Fruit fly (Drosophila melanogaster): ENCODE data around the gene CG6000.

The CG6000 gene

DNA sequence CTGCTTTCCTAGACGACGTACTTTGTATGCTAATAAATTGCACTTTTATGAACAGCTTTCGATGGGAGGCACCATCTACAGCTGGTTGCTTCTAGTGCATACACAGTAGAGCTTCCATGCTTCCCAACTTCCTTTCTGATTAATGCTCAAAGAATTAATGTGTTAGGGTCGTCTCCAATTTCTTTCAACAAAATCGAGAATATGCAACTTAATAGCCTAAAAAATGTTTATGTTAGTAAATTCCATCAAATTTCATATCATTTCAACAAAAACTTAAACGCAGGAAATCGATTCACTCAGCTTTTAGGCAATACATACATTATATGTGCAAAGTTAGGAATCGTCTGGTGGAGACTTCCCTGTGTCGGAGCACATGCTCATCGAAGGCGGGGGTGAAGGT, 30.1 kb upstream of the CG6000 start:
- TF ChIP-seq usp (GFP tag; optimal IDR thresholded peaks at IDR 0.05): no peak
- TF ChIP-seq Dll (optimal IDR thresholded peaks at IDR 0.05): no peak
- no peak for TF ChIP-seq psq (optimal IDR thresholded peaks at IDR 0.05)
- TF ChIP-seq pan (optimal IDR thresholded peaks at IDR 0.05): no peak
- TF ChIP-seq CG8478 (optimal IDR thresholded peaks at IDR 0.05): no peak
- TF ChIP-seq EcR (GFP tag; optimal IDR thresholded peaks at IDR 0.05): no peak

dm6 chr3R:24024688-24025087, 29.5 kb upstream of the CG6000 start:
- TF ChIP-seq EcR (GFP tag; optimal IDR thresholded peaks at IDR 0.05): peak in 1 of 2 experiments; percentile 72
- no peak for TF ChIP-seq pan (optimal IDR thresholded peaks at IDR 0.05)

- TF ChIP-seq pan (optimal IDR thresholded peaks at IDR 0.05): no peak
- no peak for TF ChIP-seq Dll (optimal IDR thresholded peaks at IDR 0.05)
- no peak for TF ChIP-seq psq (optimal IDR thresholded peaks at IDR 0.05)
- no peak for TF ChIP-seq CG8478 (optimal IDR thresholded peaks at IDR 0.05)
- TF ChIP-seq usp (GFP tag; optimal IDR thresholded peaks at IDR 0.05): no peak
- no peak for TF ChIP-seq EcR (GFP tag; optimal IDR thresholded peaks at IDR 0.05)
Measured at dm6 chr3R:24025715-24026467, 28.3 kb upstream of the CG6000 start.

DNA sequence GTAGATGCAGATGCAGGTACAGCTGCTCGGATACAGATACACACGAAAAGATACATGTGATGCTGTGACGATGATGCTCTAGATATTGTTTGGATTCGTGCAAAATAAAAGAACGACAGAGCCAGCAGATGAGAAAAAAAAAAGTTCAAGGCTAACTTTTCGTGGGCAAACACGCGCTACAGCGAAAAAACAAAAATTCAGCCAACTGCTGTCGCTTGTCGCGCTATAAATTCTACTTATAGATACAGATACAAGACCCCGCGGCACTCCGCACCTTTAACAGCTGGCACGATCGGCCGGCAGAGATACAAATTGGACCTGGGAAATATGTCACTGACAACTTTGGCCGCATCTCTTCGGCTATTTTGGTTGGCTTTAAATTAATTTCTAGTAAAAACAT, 27.7 kb upstream of the CG6000 start:
- TF ChIP-seq EcR (GFP tag; optimal IDR thresholded peaks at IDR 0.05) (no peak), pan (optimal IDR thresholded peaks at IDR 0.05) (no peak), CG8478 (optimal IDR thresholded peaks at IDR 0.05) (no peak), usp (GFP tag; optimal IDR thresholded peaks at IDR 0.05) (no peak), Dll (optimal IDR thresholded peaks at IDR 0.05) (no peak), psq (optimal IDR thresholded peaks at IDR 0.05) (no peak)

dm6 chr3R:24027222-24027621, 27.0 kb upstream of the CG6000 start:
- no peak for TF ChIP-seq psq (optimal IDR thresholded peaks at IDR 0.05)

DNA sequence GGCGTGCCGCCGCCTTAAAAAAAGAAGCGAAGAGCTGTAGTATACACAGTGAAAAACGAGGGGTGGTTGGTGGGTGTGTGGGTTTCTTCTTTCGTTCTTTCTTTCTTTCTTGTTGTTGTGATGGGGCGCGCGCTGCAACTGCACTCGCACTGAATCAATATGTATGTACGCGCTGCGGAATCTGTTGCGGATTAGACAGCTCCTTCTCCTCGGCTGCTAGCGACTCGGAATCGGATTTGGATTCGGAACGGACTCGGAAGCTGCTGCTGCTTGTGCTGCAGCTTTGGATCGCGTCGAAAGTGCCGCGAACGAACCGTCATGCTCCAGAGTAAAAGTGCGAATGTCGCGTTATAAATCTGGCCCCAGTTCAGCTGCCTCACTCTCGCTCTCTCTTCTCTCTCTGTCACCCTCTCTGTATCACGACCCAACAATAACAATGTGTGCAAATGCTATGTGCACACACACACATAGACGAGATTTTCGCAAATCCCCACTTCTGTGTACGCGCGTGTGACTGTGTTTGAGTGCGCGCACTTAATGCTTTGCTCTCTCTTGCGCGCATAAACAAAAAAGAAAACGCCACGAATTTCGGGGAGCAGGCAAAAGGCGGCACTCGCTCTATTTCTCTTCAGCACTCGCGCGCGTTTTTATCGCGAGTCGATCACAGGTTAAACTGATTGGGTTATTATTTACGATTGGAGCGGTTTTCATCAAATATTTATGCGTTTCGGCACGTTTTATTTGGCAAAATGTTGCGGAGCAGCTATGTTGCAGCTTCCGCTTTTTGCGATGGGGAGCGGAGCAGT, 23.0 kb upstream of the CG6000 start:
- no peak for TF ChIP-seq pan (optimal IDR thresholded peaks at IDR 0.05)
- peak; percentile 2 for TF ChIP-seq CG8478 (optimal IDR thresholded peaks at IDR 0.05)

dm6 chr3R:24031825-24032523, 22.2 kb upstream of the CG6000 start, which contains the start of the genes KrT95D and Mettl3:
Gene KrT95D, minus strand, starts transcription at chr3R:24031827.
Gene Mettl3, plus strand, starts transcription at chr3R:24032157.
- TF ChIP-seq psq (optimal IDR thresholded peaks at IDR 0.05) (no peak), EcR (GFP tag; optimal IDR thresholded peaks at IDR 0.05) (no peak), usp (GFP tag; optimal IDR thresholded peaks at IDR 0.05) (no peak), Dll (optimal IDR thresholded peaks at IDR 0.05) (no peak), pan (optimal IDR thresholded peaks at IDR 0.05) (no peak), CG8478 (optimal IDR thresholded peaks at IDR 0.05) (no peak)

DNA sequence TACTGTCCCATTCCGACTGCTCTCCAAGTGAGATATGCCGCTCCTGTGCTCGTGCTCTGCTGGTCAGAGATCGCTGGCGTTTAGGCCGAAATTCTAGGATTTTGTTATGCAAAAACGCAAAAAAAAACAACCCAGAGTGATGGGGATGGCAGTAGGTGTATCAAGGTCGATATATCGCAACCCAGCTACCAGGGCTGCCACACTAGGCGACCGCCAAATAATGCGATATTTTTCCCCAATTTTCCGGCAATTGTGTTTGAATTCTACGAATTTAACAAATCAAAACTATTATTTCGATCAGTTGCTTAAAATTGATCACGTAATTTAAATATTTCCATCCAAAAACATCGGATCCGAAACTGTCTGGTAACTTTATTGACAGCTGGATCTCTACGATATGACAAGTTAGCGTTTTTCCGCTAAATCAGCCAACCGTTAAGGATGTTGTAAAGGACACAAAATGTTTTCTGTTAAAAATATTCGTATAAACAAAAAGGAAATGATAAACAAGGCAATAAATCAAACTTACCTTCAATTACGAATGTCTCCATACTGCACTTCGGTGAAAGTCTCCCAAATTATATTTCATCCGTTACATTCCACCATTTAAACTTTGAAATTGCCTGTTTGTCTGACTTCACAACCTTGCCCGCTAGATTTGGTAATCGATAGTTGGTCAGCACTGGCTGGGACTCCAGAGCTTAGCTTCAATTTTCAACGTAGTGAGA, 16.5 kb upstream of the CG6000 start, which contains the start of gene spas:
Gene spas, plus strand, starts transcription at position 678 of the 728 bp plus-strand sequence.
- TF ChIP-seq pan (optimal IDR thresholded peaks at IDR 0.05): no peak
- TF ChIP-seq CG8478 (optimal IDR thresholded peaks at IDR 0.05): no peak
- no peak for TF ChIP-seq usp (GFP tag; optimal IDR thresholded peaks at IDR 0.05)
- no peak for TF ChIP-seq psq (optimal IDR thresholded peaks at IDR 0.05)
- no peak for TF ChIP-seq Dll (optimal IDR thresholded peaks at IDR 0.05)

DNA sequence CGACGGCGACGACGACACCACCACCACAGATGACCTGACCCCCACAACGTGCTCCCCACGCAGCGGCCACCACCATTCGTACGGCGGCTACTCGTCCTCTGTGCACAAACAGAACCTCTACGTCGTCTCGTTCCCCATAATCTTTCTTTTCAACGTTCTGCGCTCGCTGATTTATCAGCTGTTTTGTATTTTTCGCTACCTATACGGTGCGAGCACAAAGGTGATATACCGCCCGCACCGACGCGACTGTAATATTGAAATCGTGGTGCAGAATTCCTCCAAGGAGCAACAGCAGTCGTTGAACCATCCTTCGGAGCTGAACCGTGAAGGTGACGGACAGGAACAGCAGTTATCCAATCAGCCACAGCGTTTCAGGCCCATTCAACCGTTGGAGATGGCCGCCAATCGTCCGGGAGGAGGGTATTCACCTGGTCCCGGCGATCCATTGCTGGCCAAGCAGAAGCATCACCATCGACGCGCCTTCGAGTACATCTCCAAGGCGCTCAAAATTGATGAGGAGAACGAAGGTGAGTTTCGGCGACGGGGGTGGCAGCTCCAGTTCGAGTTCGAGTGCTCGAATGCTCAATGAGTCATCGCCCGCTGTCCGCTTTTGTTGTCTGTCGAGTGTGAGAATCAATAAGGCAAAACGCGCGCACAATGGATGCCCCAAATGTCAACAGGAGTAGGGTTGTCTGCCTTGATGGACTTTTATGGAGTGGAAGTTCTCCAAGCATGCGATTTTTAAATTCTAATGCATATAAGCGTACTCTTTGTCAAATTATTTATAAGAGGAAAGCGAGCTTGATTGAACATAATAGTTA, 15.2 kb upstream of the CG6000 start, which contains the start of gene Miro:
Gene Miro, minus strand, starts transcription at position 112 of the 821 bp plus-strand sequence.
- TF ChIP-seq CG8478 (optimal IDR thresholded peaks at IDR 0.05) (no peak), EcR (GFP tag; optimal IDR thresholded peaks at IDR 0.05) (no peak), pan (optimal IDR thresholded peaks at IDR 0.05) (no peak), Dll (optimal IDR thresholded peaks at IDR 0.05) (no peak), usp (GFP tag; optimal IDR thresholded peaks at IDR 0.05) (no peak), psq (optimal IDR thresholded peaks at IDR 0.05) (no peak)

DNA sequence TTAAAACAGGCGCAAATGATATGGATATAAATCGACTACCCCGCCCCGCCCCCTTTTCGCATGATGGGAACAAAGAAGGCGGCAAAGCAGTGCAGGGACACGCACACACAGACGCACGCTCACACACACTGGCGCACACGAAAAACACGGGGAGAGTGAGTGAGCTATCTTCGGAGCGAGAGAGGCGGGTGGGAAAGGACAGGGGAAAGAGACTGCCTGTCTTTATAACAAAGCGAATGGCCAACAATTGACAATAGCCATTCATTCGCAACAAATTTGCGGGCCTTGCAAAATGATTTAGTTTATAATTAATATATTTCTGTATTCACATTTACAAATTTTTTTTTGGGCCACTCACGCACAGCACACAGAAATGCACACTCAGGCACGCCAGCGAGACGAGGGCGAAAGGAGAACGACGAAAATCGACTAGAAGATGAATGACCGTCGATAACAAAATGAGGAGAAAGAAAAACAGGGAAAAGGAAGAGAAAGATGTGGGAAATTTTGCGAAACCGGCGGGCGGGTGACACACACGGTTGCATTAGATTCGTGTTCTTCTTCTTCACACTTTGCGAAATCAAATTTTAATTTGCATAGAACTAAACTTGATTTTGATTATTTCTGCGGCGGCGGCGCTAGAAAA, 7.5 kb upstream of the CG6000 start:
- TF ChIP-seq Dll (optimal IDR thresholded peaks at IDR 0.05) (no peak), CG8478 (optimal IDR thresholded peaks at IDR 0.05) (no peak), usp (GFP tag; optimal IDR thresholded peaks at IDR 0.05) (no peak), psq (optimal IDR thresholded peaks at IDR 0.05) (no peak), pan (optimal IDR thresholded peaks at IDR 0.05) (no peak), EcR (GFP tag; optimal IDR thresholded peaks at IDR 0.05) (no peak)
